Worm (Caenorhabditis elegans): ENCODE results near the gene F56C9.10.

DNA sequence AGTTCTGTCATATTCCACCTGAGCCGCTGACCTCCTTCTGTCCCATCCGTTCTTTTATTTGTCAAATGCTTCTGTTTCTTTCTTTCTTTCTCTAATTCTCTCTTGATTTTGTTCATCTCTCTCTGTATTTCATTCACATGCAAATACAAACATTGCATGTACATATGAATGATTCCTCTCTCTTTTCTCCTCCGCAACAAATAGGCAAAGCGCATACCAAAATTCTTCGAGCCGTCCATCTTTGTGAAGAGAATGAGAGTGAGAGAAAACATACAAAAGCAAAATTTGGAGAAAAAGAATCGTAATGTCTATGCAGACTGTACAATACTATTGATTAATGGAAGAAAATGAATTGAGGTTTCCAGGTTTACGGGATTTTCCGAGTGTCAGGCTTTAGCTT, 17.8 kb downstream of the F56C9.10 start:
- no peak for TF ChIP-seq ama-1 (optimal IDR thresholded peaks at IDR 0.05)
- TF ChIP-seq pes-1 (GFP tag; IDR thresholded peaks at IDR 0.05): no peak
- no peak for TF ChIP-seq tbx-37 (GFP tag; conservative IDR thresholded peaks at IDR 0.05)
- no peak for TF ChIP-seq flt-1 (GFP tag; IDR thresholded peaks at IDR 0.05)
- no peak for TF ChIP-seq hmg-4 (GFP tag; optimal IDR thresholded peaks at IDR 0.05)
- no peak for TF ChIP-seq F13C5.2 (tag; optimal IDR thresholded peaks at IDR 0.05)
- TF ChIP-seq ceh-13 (GFP tag; optimal IDR thresholded peaks at IDR 0.05): no peak
- TF ChIP-seq aly-1 (tag; optimal IDR thresholded peaks at IDR 0.05): no peak
- TF ChIP-seq scrt-1 (GFP tag; IDR thresholded peaks at IDR 0.05): no peak
- no peak for TF ChIP-seq tbx-11 (GFP tag; IDR thresholded peaks at IDR 0.05)
- TF ChIP-seq sea-1 (GFP tag; conservative IDR thresholded peaks at IDR 0.05): no peak

Data from whole organism, early embryonic.